Fruit fly (Drosophila melanogaster) whole organism, embryonic: ENCODE results near the gene vkg.

ENCODE experiments used
- Abd-B ChIP-seq: fragments of 200-800 bp; sonication (Bioruptor generic); optimal IDR thresholded peaks from 2 replicates; lab custom pipeline; 2018; ENCODE audit warnings: missing biosample characterization, mild to moderate bottlenecking, missing genetic modification characterization, moderate library complexity
- Bgb ChIP-seq: fragments of 200-800 bp; sonication (Bioruptor generic); IDR thresholded peaks from 2 replicates; pipeline ENCODE4 v1.3.6; 2022; ENCODE audit warnings: missing biosample characterization, missing genetic modification characterization; ENCODE audit not compliant: partially characterized antibody
- CG10462 ChIP-seq: fragments of 200-800 bp; sonication (Bioruptor generic); optimal IDR thresholded peaks from 2 replicates; lab custom pipeline; 2016; ENCODE audit warnings: missing biosample characterization, missing genetic modification characterization
- CG12104 ChIP-seq: fragments of 200-800 bp; sonication (Bioruptor generic); optimal IDR thresholded peaks from 3 replicates; lab custom pipeline; 2016; ENCODE audit warnings: missing biosample characterization, missing genetic modification characterization
- CG16815 ChIP-seq: fragments of 200-800 bp; sonication (Bioruptor generic); optimal IDR thresholded peaks from 3 replicates; lab custom pipeline; 2017; ENCODE audit warnings: missing biosample characterization, mild to moderate bottlenecking, missing genetic modification characterization
- CG17361 ChIP-seq: fragments of 200-800 bp; sonication (Bioruptor generic); IDR thresholded peaks from 3 replicates; pipeline ENCODE4 v1.3.6; 2022; ENCODE audit warnings: missing biosample characterization, missing genetic modification characterization
- CG17612 ChIP-seq: fragments of 200-800 bp; sonication (Bioruptor generic); IDR thresholded peaks from 2 replicates; pipeline ENCODE4 v1.3.6; 2022; ENCODE audit warnings: missing biosample characterization, missing genetic modification characterization
- CG1792 ChIP-seq: fragments of 200-800 bp; sonication (Bioruptor generic); optimal IDR thresholded peaks from 2 replicates; lab custom pipeline; 2016; ENCODE audit warnings: missing biosample characterization, missing genetic modification characterization
- CG18599 ChIP-seq: fragments of 200-800 bp; sonication (Bioruptor generic); optimal IDR thresholded peaks from 3 replicates; lab custom pipeline; 2017; ENCODE audit warnings: missing biosample characterization, missing genetic modification characterization, mild to moderate bottlenecking, moderate library complexity, missing genetic modification reagents
- CG18619 ChIP-seq: fragments of 200-800 bp; sonication (Bioruptor generic); optimal IDR thresholded peaks from 3 replicates; lab custom pipeline; 2017; ENCODE audit warnings: missing biosample characterization, mild to moderate bottlenecking, missing genetic modification characterization
- CG3407 ChIP-seq: fragments of 200-800 bp; sonication (Bioruptor generic); optimal IDR thresholded peaks from 2 replicates; lab custom pipeline; 2018; ENCODE audit warnings: missing biosample characterization, mild to moderate bottlenecking, missing genetic modification characterization
- CG4282 ChIP-seq: fragments of 200-800 bp; sonication (Bioruptor generic); optimal IDR thresholded peaks from 2 replicates; lab custom pipeline; 2016; ENCODE audit warnings: missing biosample characterization, missing genetic modification characterization
- CG4617 ChIP-seq: fragments of 200-800 bp; sonication (Bioruptor generic); optimal IDR thresholded peaks from 3 replicates; lab custom pipeline; 2016; ENCODE audit warnings: missing biosample characterization, missing genetic modification characterization, borderline replicate concordance
- CG4820 ChIP-seq: fragments of 200-800 bp; sonication (Bioruptor generic); optimal IDR thresholded peaks from 3 replicates; lab custom pipeline; 2016; ENCODE audit warnings: missing biosample characterization, missing genetic modification characterization
- CG6791 ChIP-seq: fragments of 200-800 bp; sonication (Bioruptor generic); IDR thresholded peaks from 3 replicates; pipeline ENCODE4 v1.3.6; 2022; ENCODE audit warnings: missing biosample characterization, missing genetic modification characterization; ENCODE audit not compliant: partially characterized antibody
- CG7357 ChIP-seq: fragments of 200-800 bp; sonication (Bioruptor generic); IDR thresholded peaks from 3 replicates; pipeline ENCODE4 v1.3.6; 2022; ENCODE audit warnings: missing biosample characterization, missing genetic modification characterization
- CG8359 ChIP-seq: fragments of 200-800 bp; sonication (Bioruptor generic); optimal IDR thresholded peaks from 2 replicates; lab custom pipeline; 2017; ENCODE audit warnings: missing biosample characterization, mild to moderate bottlenecking, missing genetic modification characterization, borderline replicate concordance
- CG9215 ChIP-seq: fragments of 200-800 bp; sonication (Bioruptor generic); IDR thresholded peaks from 2 replicates; pipeline ENCODE4 v1.3.6; 2022; ENCODE audit warnings: missing biosample characterization, missing genetic modification characterization
- CG9817 ChIP-seq: fragments of 200-800 bp; sonication (Bioruptor generic); optimal IDR thresholded peaks from 2 replicates; lab custom pipeline; 2018; ENCODE audit warnings: missing biosample characterization, mild to moderate bottlenecking, missing genetic modification characterization, moderate library complexity
- Chrac-16 ChIP-seq: fragments of 200-800 bp; sonication (Bioruptor generic); optimal IDR thresholded peaks from 3 replicates; lab custom pipeline; 2016; ENCODE audit warnings: missing biosample characterization, missing genetic modification characterization
- Dfd ChIP-seq, 2 experiments: fragments of >200 bp; optimal IDR thresholded peaks; 2 replicates each; lab custom pipeline; 2017; ENCODE audit warnings: missing biosample characterization in 2 of 2, missing genetic modification characterization in 2 of 2
- Dip3 ChIP-seq: fragments of 200-800 bp; sonication (Bioruptor generic); optimal IDR thresholded peaks from 3 replicates; lab custom pipeline; 2016; ENCODE audit warnings: missing biosample characterization, missing genetic modification characterization
- Eip74EF ChIP-seq, 2 experiments: fragments of 200-800 bp in 1 of 2; fragments of >200 bp in 1 of 2; sonication (Bioruptor generic) in 1 of 2; optimal IDR thresholded peaks; 2 replicates each; lab custom pipeline; 2017 to 2019; ENCODE audit warnings: missing biosample characterization in 2 of 2, missing genetic modification characterization in 2 of 2, mild to moderate bottlenecking in 1 of 2, moderate library complexity in 1 of 2
- GATAe ChIP-seq: fragments of 200-800 bp; sonication (Bioruptor generic); conservative IDR thresholded peaks from 2 replicates; pipeline ENCODE4 v1.3.6; 2022; ENCODE audit warnings: missing biosample characterization, missing genetic modification characterization
- HLH54F ChIP-seq: fragments of 200-800 bp; sonication (Bioruptor generic); optimal IDR thresholded peaks from 3 replicates; lab custom pipeline; 2016; ENCODE audit warnings: missing biosample characterization, missing genetic modification characterization
- Meics ChIP-seq: fragments of 200-800 bp; sonication (Bioruptor generic); optimal IDR thresholded peaks from 2 replicates; lab custom pipeline; 2017; ENCODE audit warnings: missing biosample characterization, mild to moderate bottlenecking, missing genetic modification characterization
- Spps ChIP-seq: fragments of 200-800 bp; sonication (Bioruptor generic); optimal IDR thresholded peaks from 2 replicates; lab custom pipeline; 2018; ENCODE audit warnings: missing biosample characterization, mild to moderate bottlenecking, missing genetic modification characterization
- YL-1 ChIP-seq: fragments of 200-800 bp; sonication (Bioruptor generic); optimal IDR thresholded peaks from 3 replicates; lab custom pipeline; 2017; ENCODE audit warnings: missing biosample characterization, mild to moderate bottlenecking, missing genetic modification characterization
- btn ChIP-seq: fragments of 200-800 bp; sonication (Bioruptor generic); optimal IDR thresholded peaks from 2 replicates; lab custom pipeline; 2016; ENCODE audit warnings: missing biosample characterization, missing genetic modification characterization
- caup ChIP-seq: fragments of 200-800 bp; sonication (Bioruptor generic); optimal IDR thresholded peaks from 3 replicates; lab custom pipeline; 2017; ENCODE audit warnings: missing biosample characterization, mild to moderate bottlenecking, missing genetic modification characterization, moderate library complexity; ENCODE audit not compliant: severe bottlenecking
- dmrt11E ChIP-seq: fragments of 200-800 bp; sonication (Bioruptor generic); optimal IDR thresholded peaks from 3 replicates; lab custom pipeline; 2018; ENCODE audit warnings: missing biosample characterization, mild to moderate bottlenecking, missing genetic modification characterization, moderate library complexity
- ewg ChIP-seq: fragments of 200-800 bp; sonication (Bioruptor generic); optimal IDR thresholded peaks from 3 replicates; lab custom pipeline; 2017; ENCODE audit warnings: mild to moderate bottlenecking, missing biosample characterization, missing genetic modification reagents, missing genetic modification characterization
- gcm ChIP-seq: fragments of 200-800 bp; sonication (Bioruptor generic); optimal IDR thresholded peaks from 2 replicates; lab custom pipeline; 2019; ENCODE audit warnings: missing biosample characterization, mild to moderate bottlenecking, missing genetic modification characterization, moderate library complexity
- gcm2 ChIP-seq: fragments of 200-800 bp; sonication (Bioruptor generic); optimal IDR thresholded peaks from 2 replicates; lab custom pipeline; 2016; ENCODE audit warnings: missing biosample characterization, missing genetic modification characterization
- gem ChIP-seq: fragments of 200-800 bp; sonication (Bioruptor generic); optimal IDR thresholded peaks from 2 replicates; lab custom pipeline; 2019; ENCODE audit warnings: missing biosample characterization, mild to moderate bottlenecking, missing genetic modification characterization, moderate library complexity
- grn ChIP-seq: fragments of 200-800 bp; sonication (Bioruptor generic); optimal IDR thresholded peaks from 3 replicates; lab custom pipeline; 2017; ENCODE audit warnings: missing biosample characterization, missing genetic modification characterization
- h ChIP-seq: fragments of >200 bp; optimal IDR thresholded peaks from 2 replicates; lab custom pipeline; 2017
- ham ChIP-seq: fragments of 200-800 bp; sonication (Bioruptor generic); IDR thresholded peaks from 2 replicates; pipeline ENCODE4 v1.3.6; 2022; ENCODE audit warnings: missing biosample characterization, missing genetic modification characterization
- hkb ChIP-seq, 2 experiments: fragments of 200-800 bp in 1 of 2; fragments of >200 bp in 1 of 2; sonication (Bioruptor generic) in 1 of 2; IDR thresholded peaks in 1 of 2; optimal IDR thresholded peaks in 1 of 2; 2 replicates each; pipeline versions ENCODE4 v1.3.6 to Lab custom; 2017 to 2022; ENCODE audit warnings: missing biosample characterization in 1 of 2, missing genetic modification characterization in 1 of 2
- kah ChIP-seq: fragments of 200-800 bp; sonication (Bioruptor generic); optimal IDR thresholded peaks from 2 replicates; lab custom pipeline; 2018; ENCODE audit warnings: missing biosample characterization, mild to moderate bottlenecking, missing genetic modification characterization
- pum ChIP-seq: fragments of 200-800 bp; sonication (Bioruptor generic); optimal IDR thresholded peaks from 2 replicates; lab custom pipeline; 2016; ENCODE audit warnings: missing biosample characterization, missing genetic modification characterization
- run ChIP-seq: fragments of 200-800 bp; sonication (Bioruptor generic); optimal IDR thresholded peaks from 3 replicates; lab custom pipeline; 2018; ENCODE audit warnings: missing biosample characterization, mild to moderate bottlenecking, missing genetic modification characterization
- stc ChIP-seq: fragments of 200-800 bp; sonication (Bioruptor generic); IDR thresholded peaks from 2 replicates; pipeline ENCODE4 v1.3.6; 2022; ENCODE audit warnings: missing biosample characterization, missing genetic modification characterization
- tin ChIP-seq: fragments of 200-800 bp; sonication (Bioruptor generic); optimal IDR thresholded peaks from 3 replicates; lab custom pipeline; 2016; ENCODE audit warnings: missing biosample characterization, missing genetic modification characterization
- toy ChIP-seq: fragments of 200-800 bp; sonication (Bioruptor generic); IDR thresholded peaks from 2 replicates; pipeline ENCODE4 v1.3.6; 2022; ENCODE audit warnings: missing biosample characterization, missing genetic modification characterization
- usp ChIP-seq: fragments of >200 bp; optimal IDR thresholded peaks from 2 replicates; lab custom pipeline; 2017; ENCODE audit warnings: missing biosample characterization, missing genetic modification characterization
- wdn ChIP-seq: fragments of 200-800 bp; sonication (Bioruptor generic); IDR thresholded peaks from 2 replicates; pipeline ENCODE4 v1.3.6; 2022; ENCODE audit warnings: missing biosample characterization, missing genetic modification characterization
- zen2 ChIP-seq: fragments of 200-800 bp; sonication (Bioruptor generic); IDR thresholded peaks from 3 replicates; pipeline ENCODE4 v1.3.6; 2022; ENCODE audit warnings: missing biosample characterization, missing genetic modification characterization; ENCODE audit not compliant: partially characterized antibody
- zfh2 ChIP-seq: fragments of 200-800 bp; sonication (Bioruptor generic); optimal IDR thresholded peaks from 2 replicates; lab custom pipeline; 2016; ENCODE audit warnings: missing biosample characterization, missing genetic modification characterization

The vkg gene

DNA sequence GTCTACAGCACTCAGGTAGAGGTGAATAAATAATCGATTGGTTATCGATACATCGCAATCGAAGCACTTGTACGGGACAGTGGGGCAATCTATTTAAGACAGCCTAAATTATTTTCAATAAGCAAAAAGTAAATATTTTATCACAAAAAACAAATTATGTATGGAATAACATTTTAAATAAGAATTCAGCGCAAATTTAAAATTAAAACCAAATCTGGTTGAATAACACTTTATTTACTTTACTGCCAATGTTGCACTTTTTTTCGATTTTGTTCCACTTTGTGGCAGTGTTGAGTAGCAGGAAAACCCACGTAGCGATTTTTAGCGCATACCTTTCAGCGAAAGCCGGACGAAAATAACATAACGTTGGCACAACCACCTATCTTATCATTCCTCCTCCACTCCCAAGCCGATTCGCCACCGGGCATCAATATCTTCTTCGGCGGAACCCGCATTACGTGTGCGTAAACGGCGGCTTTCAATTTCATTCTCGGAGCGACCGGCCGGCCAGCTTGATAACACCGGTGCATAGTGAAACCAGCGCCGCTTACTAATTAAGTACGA lies 50.9 kb downstream of the vkg start, which contains the start of the genes Gmd and CG3792 (continued):
- peak; percentile 81 for TF ChIP-seq gcm (GFP tag; lab: Kevin White, UChicago)
- peak; percentile 93 for TF ChIP-seq CG12104 (GFP tag; lab: Kevin White, UChicago)
- peak; percentile 96 for TF ChIP-seq CG4282 (GFP tag; lab: Kevin White, UChicago)
- peak; percentile 87 for TF ChIP-seq kah (GFP tag; lab: Kevin White, UChicago)
- peak; percentile 59 for TF ChIP-seq grn (GFP tag; lab: Kevin White, UChicago)
- peak; percentile 90 for TF ChIP-seq caup (GFP tag; lab: Kevin White, UChicago)
- TF ChIP-seq YL-1 (GFP tag; lab: Kevin White, UChicago) = peak; percentile 82
- peak in 1 of 2 experiments; percentile 88 for TF ChIP-seq Eip74EF (GFP tag; optimal IDR thresholded peaks at IDR 0.05; lab: Kevin White, UChicago)
- TF ChIP-seq HLH54F = peak; percentile 95
- peak; percentile 80 for TF ChIP-seq run (tag; lab: Kevin White, UChicago)
- TF ChIP-seq CG4820 (GFP tag; lab: Kevin White, UChicago) = peak; percentile 95
- TF ChIP-seq btn (GFP tag; lab: Kevin White, UChicago) = peak; percentile 68
- TF ChIP-seq CG18619 = peak; percentile 93
- peak; percentile 76 for TF ChIP-seq CG6791 (GFP tag; lab: Robert Waterston, UW)
- no peak for TF ChIP-seq h (lab: Kevin White, UChicago)
- peak; percentile 91 for TF ChIP-seq CG10462
- TF ChIP-seq CG9817 = peak; percentile 92
- TF ChIP-seq Spps (tag; lab: Kevin White, UChicago) = peak; percentile 93
- TF ChIP-seq Abd-B = peak; percentile 86
- peak; percentile 95 for TF ChIP-seq stc
- peak; percentile 90 for TF ChIP-seq toy (GFP tag; lab: Robert Waterston, UW)
- TF ChIP-seq CG3407 (GFP tag; lab: Kevin White, UChicago) = peak; percentile 78
- peak; percentile 92 for TF ChIP-seq Dip3 (GFP tag; lab: Kevin White, UChicago)
- TF ChIP-seq dmrt11E (tag; lab: Kevin White, UChicago) = peak; percentile 95
- TF ChIP-seq CG18599 (GFP tag; lab: Kevin White, UChicago) = peak; percentile 96
- peak; percentile 98 for TF ChIP-seq CG17361 (GFP tag; lab: Robert Waterston, UW)
- TF ChIP-seq pum (GFP tag; lab: Kevin White, UChicago) = peak; percentile 94
- TF ChIP-seq zfh2 = peak; percentile 89
- peak; percentile 96 for TF ChIP-seq Meics (GFP tag; lab: Kevin White, UChicago)
- peak; percentile 95 for TF ChIP-seq gem (tag; lab: Kevin White, UChicago)
- TF ChIP-seq CG9215 (GFP tag; lab: Robert Waterston, UW) = peak; percentile 96
- TF ChIP-seq CG8359 (GFP tag; lab: Kevin White, UChicago) = peak; percentile 88
- peak; percentile 90 for TF ChIP-seq GATAe (GFP tag; lab: Robert Waterston, UW)
- peak; percentile 91 for TF ChIP-seq Chrac-16 (GFP tag; lab: Kevin White, UChicago)
- TF ChIP-seq zen2 (GFP tag; lab: Robert Waterston, UW) = peak; percentile 72; the same call in 2 of the 3 replicates
- TF ChIP-seq Dfd (GFP tag; optimal IDR thresholded peaks at IDR 0.05; lab: Kevin White, UChicago) = no peak
- TF ChIP-seq CG7357 (GFP tag; lab: Robert Waterston, UW) = peak; percentile 90
- TF ChIP-seq hkb (optimal IDR thresholded peaks at IDR 0.05; lab: Kevin White, UChicago) = peak; percentile 17
- TF ChIP-seq hkb (GFP tag; IDR thresholded peaks at IDR 0.05; lab: Robert Waterston, UW) = peak; percentile 96
- peak; percentile 90 for TF ChIP-seq gcm2 (GFP tag; lab: Kevin White, UChicago)
- peak; percentile 93 for TF ChIP-seq CG16815
- TF ChIP-seq usp (GFP tag; lab: Kevin White, UChicago) = no peak
- TF ChIP-seq ewg (GFP tag; lab: Kevin White, UChicago) = peak; percentile 89
- peak; percentile 94 for TF ChIP-seq wdn (GFP tag; lab: Robert Waterston, UW)
- TF ChIP-seq CG4617 (GFP tag; lab: Kevin White, UChicago) = peak; percentile 92
- peak; percentile 86; the same call in 1 of the 2 replicates for TF ChIP-seq ham
- peak; percentile 91 for TF ChIP-seq CG17612 (GFP tag; lab: Robert Waterston, UW)
- peak; percentile 93 for TF ChIP-seq tin
- peak; percentile 82 for TF ChIP-seq CG1792
- TF ChIP-seq Bgb (GFP tag; lab: Robert Waterston, UW) = peak; percentile 78
